Fruit fly (Drosophila melanogaster) Kc167 (cell line): Measurements from ENCODE around the gene Msh6.

Source experiments
- h ChIP-seq: fragments of >200 bp; optimal IDR thresholded peaks from 3 replicates; lab custom pipeline; 2018; ENCODE audit warnings: missing external identifiers
- psq ChIP-seq: fragments of >200 bp; optimal IDR thresholded peaks from 2 replicates; lab custom pipeline; 2017; ENCODE audit warnings: missing external identifiers

- TF ChIP-seq h (lab: Kevin White, UChicago): no peak
- no peak for TF ChIP-seq psq
Observed at dm6 chr3L:15187782-15188181, 29.4 kb upstream of the Msh6 start.
